Fruit fly (Drosophila melanogaster) whole organism, prepupa: Measurements from ENCODE around the gene CG14961.

Experiments used
- CG6854 ChIP-seq: fragments of 200-800 bp; sonication (Bioruptor generic); optimal IDR thresholded peaks from 2 replicates; lab custom pipeline; 2017; ENCODE audit warnings: missing biosample characterization, mild to moderate bottlenecking, missing genetic modification characterization
- Gug ChIP-seq: fragments of 200-800 bp; sonication (Bioruptor generic); IDR thresholded peaks from 2 replicates; pipeline ENCODE4 v1.3.6; 2022; ENCODE audit warnings: missing biosample characterization, missing genetic modification characterization

DNA sequence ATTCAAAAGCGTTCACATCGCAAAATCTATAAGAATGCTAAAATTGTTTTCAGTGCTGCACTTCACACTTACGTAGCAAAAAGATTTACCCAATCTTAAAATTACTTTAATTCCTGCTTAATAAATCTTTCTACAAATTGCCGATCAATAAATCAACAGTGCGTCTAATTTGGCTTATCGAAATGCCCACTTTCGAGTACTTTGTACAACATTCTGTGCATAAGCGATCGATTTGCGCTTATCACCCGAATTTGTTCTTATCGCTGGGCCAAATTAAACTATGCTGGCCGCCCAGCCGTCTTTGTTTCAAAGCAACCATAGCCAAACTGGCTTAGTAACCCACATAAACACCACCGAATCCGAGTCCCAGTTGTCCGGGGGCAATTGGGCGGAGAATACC is 23.3 kb upstream of the CG14961 start:
- TF ChIP-seq CG6854 (GFP tag; lab: Kevin White, UChicago), result no peak
- no peak for TF ChIP-seq Gug
